Fruit fly (Drosophila melanogaster) whole organism, prepupa: Measurements from ENCODE around the gene Mp.

Experiments used
- Blimp-1 ChIP-seq: fragments of 200-800 bp; sonication (Bioruptor generic); optimal IDR thresholded peaks from 3 replicates; lab custom pipeline; 2017; ENCODE audit warnings: missing biosample characterization, missing genetic modification characterization, mild to moderate bottlenecking, moderate library complexity, missing genetic modification reagents
- CG32006 ChIP-seq: fragments of 200-800 bp; sonication (Bioruptor generic); optimal IDR thresholded peaks from 3 replicates; lab custom pipeline; 2017; ENCODE audit warnings: missing biosample characterization, mild to moderate bottlenecking, missing genetic modification characterization
- CG34406 ChIP-seq: fragments of 200-800 bp; sonication (Bioruptor generic); optimal IDR thresholded peaks from 3 replicates; lab custom pipeline; 2016; ENCODE audit warnings: missing biosample characterization, missing genetic modification characterization
- CG6163 ChIP-seq: fragments of 200-800 bp; sonication (Bioruptor generic); IDR thresholded peaks from 3 replicates; pipeline ENCODE4 v1.3.6; 2022; ENCODE audit warnings: missing biosample characterization, missing genetic modification characterization
- Lpt ChIP-seq: fragments of 200-800 bp; sonication (Bioruptor generic); optimal IDR thresholded peaks from 3 replicates; lab custom pipeline; 2016; ENCODE audit warnings: missing biosample characterization, missing genetic modification characterization
- Sox14 ChIP-seq: fragments of 200-800 bp; sonication (Bioruptor generic); optimal IDR thresholded peaks from 3 replicates; lab custom pipeline; 2016; ENCODE audit warnings: missing biosample characterization, missing genetic modification characterization
- esn ChIP-seq: fragments of 200-800 bp; sonication (Bioruptor generic); optimal IDR thresholded peaks from 2 replicates; lab custom pipeline; 2016; ENCODE audit warnings: missing biosample characterization, mild to moderate bottlenecking, missing genetic modification characterization, moderate library complexity
- spab ChIP-seq: fragments of 200-800 bp; sonication (Bioruptor generic); optimal IDR thresholded peaks from 2 replicates; lab custom pipeline; 2017; ENCODE audit warnings: missing biosample characterization, mild to moderate bottlenecking, missing genetic modification characterization, missing genetic modification reagents

dm6 chr3L:7087347-7087746, 88.7 kb downstream of the Mp start:
- TF ChIP-seq Sox14 (GFP tag; lab: Kevin White, UChicago) (no peak), CG34406 (GFP tag; lab: Kevin White, UChicago) (no peak), CG6163 (no peak), Lpt (GFP tag; lab: Kevin White, UChicago) (no peak), esn (GFP tag; lab: Kevin White, UChicago) (no peak), CG32006 (peak; percentile 3), Blimp-1 (GFP tag; lab: Kevin White, UChicago) (no peak), spab (GFP tag; lab: Kevin White, UChicago) (peak; percentile 46)
